Worm (Caenorhabditis elegans) whole organism, midembryonic: ENCODE measurements around the gene C27F2.9.

Source experiments
- T22C8.4 ChIP-seq: fragments of 200-800 bp; sonication (Bioruptor generic); IDR thresholded peaks from 2 replicates; pipeline ENCODE4 v1.3.6; 2022; ENCODE audit warnings: missing genetic modification characterization, missing compliant biosample characterization
- cog-1 ChIP-seq: sonication (generic microtip); optimal IDR thresholded peaks from 2 replicates; lab custom pipeline; 2016; ENCODE audit warnings: missing genetic modification characterization, missing compliant biosample characterization
- flt-1 ChIP-seq: fragments of 200-800 bp; sonication (Bioruptor generic); IDR thresholded peaks from 2 replicates; pipeline ENCODE4 v1.3.6; 2022; ENCODE audit warnings: missing genetic modification characterization, missing compliant biosample characterization
- med-1 ChIP-seq: sonication (generic microtip); optimal IDR thresholded peaks from 2 replicates; lab custom pipeline; 2017; ENCODE audit warnings: missing genetic modification characterization, mild to moderate bottlenecking, missing compliant biosample characterization, antibody characterized with exemption, missing genetic modification reagents; ENCODE audit not compliant: insufficient read depth
- ref-1 ChIP-seq: fragments of 200-800 bp; sonication (Bioruptor generic); conservative IDR thresholded peaks from 2 replicates; pipeline ENCODE4 v1.3.6; 2022; ENCODE audit warnings: missing genetic modification reagents, missing genetic modification characterization, missing compliant biosample characterization
- tab-1 ChIP-seq: fragments of 200-800 bp; sonication (Bioruptor generic); IDR thresholded peaks from 2 replicates; pipeline ENCODE4 v1.3.6; 2022; ENCODE audit warnings: missing genetic modification characterization, missing compliant biosample characterization
- ztf-23 ChIP-seq: fragments of 200-800 bp; sonication (Bioruptor generic); IDR thresholded peaks from 2 replicates; pipeline ENCODE4 v1.3.6; 2022; ENCODE audit warnings: missing genetic modification reagents, missing genetic modification characterization, missing compliant biosample characterization
- ztf-29 ChIP-seq: fragments of 200-800 bp; sonication (Bioruptor generic); IDR thresholded peaks from 2 replicates; pipeline ENCODE4 v1.3.6; 2022; ENCODE audit warnings: missing genetic modification reagents, missing genetic modification characterization, missing compliant biosample characterization

ce11 chrIII:5004621-5005020, 41.8 kb upstream of the C27F2.9 start, which contains the start of gene R144.6:
- TF ChIP-seq flt-1 (GFP tag; lab: Robert Waterston, UW) (no peak), ztf-29 (GFP tag; lab: Robert Waterston, UW) (no peak), T22C8.4 (GFP tag; lab: Robert Waterston, UW) (no peak), med-1 (GFP tag; lab: Kevin White, UChicago) (no peak), ztf-23 (no peak), cog-1 (no peak), tab-1 (GFP tag; lab: Robert Waterston, UW) (no peak), ref-1 (GFP tag; lab: Robert Waterston, UW) (no peak)
